Fruit fly (Drosophila melanogaster) whole organism, embryonic: Measurements from ENCODE around the gene Scox.

Experiments used
- CG10431 ChIP-seq: fragments of 200-800 bp; sonication (Bioruptor generic); optimal IDR thresholded peaks from 3 replicates; lab custom pipeline; 2018; ENCODE audit warnings: missing biosample characterization, mild to moderate bottlenecking, missing genetic modification characterization
- CG10543 ChIP-seq: fragments of 200-800 bp; sonication (Bioruptor generic); optimal IDR thresholded peaks from 3 replicates; lab custom pipeline; 2017; ENCODE audit warnings: missing biosample characterization, mild to moderate bottlenecking, missing genetic modification characterization, moderate library complexity
- CG12071 ChIP-seq: fragments of 200-800 bp; sonication (Bioruptor generic); optimal IDR thresholded peaks from 3 replicates; lab custom pipeline; 2018; ENCODE audit warnings: missing biosample characterization, mild to moderate bottlenecking, missing genetic modification characterization
- CG12299 ChIP-seq: fragments of 200-800 bp; sonication (Bioruptor generic); optimal IDR thresholded peaks from 2 replicates; lab custom pipeline; 2018; ENCODE audit warnings: missing biosample characterization, mild to moderate bottlenecking, missing genetic modification characterization
- CG17328 ChIP-seq: fragments of 200-800 bp; sonication (Bioruptor generic); IDR thresholded peaks from 2 replicates; pipeline ENCODE4 v1.3.6; 2022; ENCODE audit warnings: missing biosample characterization, missing genetic modification characterization
- CG17568 ChIP-seq: fragments of 200-800 bp; sonication (Bioruptor generic); optimal IDR thresholded peaks from 2 replicates; lab custom pipeline; 2018; ENCODE audit warnings: missing biosample characterization, mild to moderate bottlenecking, missing genetic modification characterization, moderate library complexity
- CG2875 ChIP-seq: fragments of 200-800 bp; sonication (Bioruptor generic); optimal IDR thresholded peaks from 2 replicates; lab custom pipeline; 2017; ENCODE audit warnings: missing biosample characterization, mild to moderate bottlenecking, missing genetic modification characterization, missing genetic modification reagents
- CG2889 ChIP-seq: fragments of 200-800 bp; sonication (Bioruptor generic); IDR thresholded peaks from 3 replicates; pipeline ENCODE4 v1.3.6; 2022; ENCODE audit warnings: missing biosample characterization, missing genetic modification characterization
- CG32772 ChIP-seq: fragments of 200-800 bp; sonication (Bioruptor generic); IDR thresholded peaks from 2 replicates; pipeline ENCODE4 v1.3.6; 2022; ENCODE audit warnings: missing biosample characterization, missing genetic modification characterization
- CG3407 ChIP-seq: fragments of 200-800 bp; sonication (Bioruptor generic); optimal IDR thresholded peaks from 2 replicates; lab custom pipeline; 2018; ENCODE audit warnings: missing biosample characterization, mild to moderate bottlenecking, missing genetic modification characterization
- CG3847 ChIP-seq: fragments of 200-800 bp; sonication (Bioruptor generic); IDR thresholded peaks from 2 replicates; pipeline ENCODE4 v1.3.6; 2022; ENCODE audit warnings: missing biosample characterization, missing genetic modification characterization
- CG4360 ChIP-seq: fragments of 200-800 bp; sonication (Bioruptor generic); IDR thresholded peaks from 2 replicates; pipeline ENCODE4 v1.3.6; 2022; ENCODE audit warnings: missing biosample characterization, missing genetic modification characterization
- CG4730 ChIP-seq: fragments of 200-800 bp; sonication (Bioruptor generic); IDR thresholded peaks from 2 replicates; pipeline ENCODE4 v1.3.6; 2022; ENCODE audit warnings: missing biosample characterization, missing genetic modification characterization
- CG4820 ChIP-seq: fragments of 200-800 bp; sonication (Bioruptor generic); optimal IDR thresholded peaks from 3 replicates; lab custom pipeline; 2016; ENCODE audit warnings: missing biosample characterization, missing genetic modification characterization
- CG4854 ChIP-seq: fragments of 200-800 bp; sonication (Bioruptor generic); optimal IDR thresholded peaks from 2 replicates; lab custom pipeline; 2016; ENCODE audit warnings: missing biosample characterization, missing genetic modification characterization, inconsistent platforms
- CG6175 ChIP-seq: fragments of 200-800 bp; sonication (Bioruptor generic); IDR thresholded peaks from 3 replicates; pipeline ENCODE4 v1.3.6; 2022; ENCODE audit warnings: missing biosample characterization, missing genetic modification characterization
- CG6765 ChIP-seq: fragments of 200-800 bp; sonication (Bioruptor generic); optimal IDR thresholded peaks from 3 replicates; lab custom pipeline; 2017; ENCODE audit warnings: missing biosample characterization, mild to moderate bottlenecking, missing genetic modification characterization
- CG8359 ChIP-seq: fragments of 200-800 bp; sonication (Bioruptor generic); optimal IDR thresholded peaks from 2 replicates; lab custom pipeline; 2017; ENCODE audit warnings: missing biosample characterization, mild to moderate bottlenecking, missing genetic modification characterization, borderline replicate concordance
- CG8478 ChIP-seq: fragments of >200 bp; optimal IDR thresholded peaks from 2 replicates; lab custom pipeline; 2018
- CG9437 ChIP-seq: fragments of 200-800 bp; sonication (Bioruptor generic); optimal IDR thresholded peaks from 2 replicates; lab custom pipeline; 2018; ENCODE audit warnings: missing biosample characterization, mild to moderate bottlenecking, missing genetic modification characterization
- Deaf1 ChIP-seq: fragments of 200-800 bp; optimal IDR thresholded peaks from 3 replicates; lab custom pipeline; 2019; ENCODE audit warnings: missing biosample characterization, mild to moderate bottlenecking, missing genetic modification characterization, moderate library complexity
- Hsf ChIP-seq: fragments of 200-800 bp; sonication (Bioruptor generic); optimal IDR thresholded peaks from 3 replicates; lab custom pipeline; 2016; ENCODE audit warnings: missing biosample characterization, missing genetic modification characterization
- Kr ChIP-seq: fragments of 200-800 bp; sonication (Bioruptor generic); optimal IDR thresholded peaks from 2 replicates; lab custom pipeline; 2017; ENCODE audit warnings: missing biosample characterization, mild to moderate bottlenecking, missing genetic modification characterization
- Max ChIP-seq: fragments of 200-800 bp; sonication (Bioruptor generic); optimal IDR thresholded peaks from 2 replicates; lab custom pipeline; 2016; ENCODE audit warnings: missing biosample characterization, mild to moderate bottlenecking, missing genetic modification characterization
- Optix ChIP-seq: fragments of 200-800 bp; sonication (Bioruptor generic); IDR thresholded peaks from 3 replicates; pipeline ENCODE4 v1.3.6; 2022; ENCODE audit warnings: missing biosample characterization, missing genetic modification characterization
- PHDP ChIP-seq: fragments of 200-800 bp; sonication (Bioruptor generic); optimal IDR thresholded peaks from 3 replicates; lab custom pipeline; 2018; ENCODE audit warnings: missing biosample characterization, mild to moderate bottlenecking, missing genetic modification characterization, moderate library complexity
- Ptx1 ChIP-seq: fragments of 200-800 bp; sonication (Bioruptor generic); IDR thresholded peaks from 2 replicates; pipeline ENCODE4 v1.3.6; 2022; ENCODE audit warnings: missing biosample characterization, missing genetic modification characterization
- Sin3A ChIP-seq: fragments of >200 bp; optimal IDR thresholded peaks from 2 replicates; lab custom pipeline; 2018
- Taf1 ChIP-seq: fragments of 200-800 bp; sonication (Bioruptor generic); IDR thresholded peaks from 2 replicates; pipeline ENCODE4 v1.3.6; 2022; ENCODE audit warnings: missing biosample characterization, missing genetic modification characterization
- Tbp ChIP-seq: fragments of >200 bp; optimal IDR thresholded peaks from 2 replicates; lab custom pipeline; 2018; ENCODE audit warnings: missing biosample characterization, missing genetic modification characterization
- al ChIP-seq: fragments of 200-800 bp; sonication (Bioruptor generic); IDR thresholded peaks from 2 replicates; pipeline ENCODE4 v1.3.6; 2022; ENCODE audit warnings: missing biosample characterization, missing genetic modification characterization
- cg ChIP-seq: fragments of 200-800 bp; sonication (Bioruptor generic); optimal IDR thresholded peaks from 3 replicates; lab custom pipeline; 2019; ENCODE audit warnings: missing biosample characterization, mild to moderate bottlenecking, missing genetic modification characterization, moderate library complexity
- ci ChIP-seq: fragments of 200-800 bp; sonication (Bioruptor generic); IDR thresholded peaks from 3 replicates; pipeline ENCODE4 v1.3.6; 2022; ENCODE audit warnings: missing biosample characterization, missing genetic modification characterization
- croc ChIP-seq: fragments of 200-800 bp; sonication (Bioruptor generic); conservative IDR thresholded peaks from 3 replicates; pipeline ENCODE4 v1.3.6; 2022; ENCODE audit warnings: missing biosample characterization, missing genetic modification characterization
- dati ChIP-seq: fragments of 200-800 bp; sonication (Bioruptor generic); IDR thresholded peaks from 2 replicates; pipeline ENCODE4 v1.3.6; 2022; ENCODE audit warnings: missing biosample characterization, missing genetic modification characterization
- emc ChIP-seq: fragments of 200-800 bp; sonication (Bioruptor generic); optimal IDR thresholded peaks from 2 replicates; lab custom pipeline; 2016; ENCODE audit warnings: missing biosample characterization, missing genetic modification characterization
- gro ChIP-seq: fragments of 200-800 bp; sonication (Bioruptor generic); optimal IDR thresholded peaks from 2 replicates; lab custom pipeline; 2016; ENCODE audit warnings: missing biosample characterization, missing genetic modification characterization
- knrl ChIP-seq: fragments of 200-800 bp; sonication (Bioruptor generic); IDR thresholded peaks from 3 replicates; pipeline ENCODE4 v1.3.6; 2022; ENCODE audit warnings: missing biosample characterization, missing genetic modification characterization; ENCODE audit not compliant: partially characterized antibody
- lbe ChIP-seq: fragments of 200-800 bp; sonication (Bioruptor generic); optimal IDR thresholded peaks from 2 replicates; lab custom pipeline; 2016; ENCODE audit warnings: missing biosample characterization, mild to moderate bottlenecking, missing genetic modification characterization
- luna ChIP-seq: fragments of 200-800 bp; sonication (Bioruptor generic); optimal IDR thresholded peaks from 2 replicates; lab custom pipeline; 2016; ENCODE audit warnings: missing biosample characterization, missing genetic modification characterization
- mld ChIP-seq: fragments of 200-800 bp; sonication (Bioruptor generic); IDR thresholded peaks from 3 replicates; pipeline ENCODE4 v1.3.6; 2022; ENCODE audit warnings: missing biosample characterization, missing genetic modification characterization; ENCODE audit not compliant: partially characterized antibody
- nmo ChIP-seq: fragments of 200-800 bp; sonication (Bioruptor generic); optimal IDR thresholded peaks from 2 replicates; lab custom pipeline; 2018; ENCODE audit warnings: missing biosample characterization, mild to moderate bottlenecking, missing genetic modification characterization, moderate library complexity
- onecut ChIP-seq: fragments of 200-800 bp; sonication (Bioruptor generic); IDR thresholded peaks from 2 replicates; pipeline ENCODE4 v1.3.6; 2022; ENCODE audit warnings: missing biosample characterization, missing genetic modification characterization
- ranshi ChIP-seq: fragments of 200-800 bp; sonication (Bioruptor generic); IDR thresholded peaks from 2 replicates; pipeline ENCODE4 v1.3.6; 2022; ENCODE audit warnings: missing biosample characterization, missing genetic modification characterization
- ro ChIP-seq: fragments of 200-800 bp; sonication (Bioruptor generic); IDR thresholded peaks from 2 replicates; pipeline ENCODE4 v1.3.6; 2022; ENCODE audit warnings: missing biosample characterization, missing genetic modification characterization
- sens ChIP-seq: fragments of 200-800 bp; sonication (Bioruptor generic); peaks from one replicate; lab custom pipeline; 2016; ENCODE audit warnings: missing biosample characterization, missing genetic modification characterization
- slou ChIP-seq: fragments of 200-800 bp; sonication (Bioruptor generic); optimal IDR thresholded peaks from 3 replicates; lab custom pipeline; 2016; ENCODE audit warnings: missing biosample characterization, missing genetic modification characterization
- stwl ChIP-seq: fragments of 200-800 bp; sonication (Bioruptor generic); optimal IDR thresholded peaks from 3 replicates; lab custom pipeline; 2018; ENCODE audit warnings: missing biosample characterization, mild to moderate bottlenecking, missing genetic modification characterization, moderate library complexity
- sug ChIP-seq: fragments of 200-800 bp; optimal IDR thresholded peaks from 2 replicates; lab custom pipeline; 2019; ENCODE audit warnings: missing biosample characterization, mild to moderate bottlenecking, missing genetic modification characterization, moderate library complexity
- tgo ChIP-seq: fragments of 200-800 bp; sonication (Bioruptor generic); IDR thresholded peaks from 3 replicates; pipeline ENCODE4 v1.3.6; 2022; ENCODE audit warnings: missing biosample characterization, missing genetic modification characterization
- wor ChIP-seq: fragments of 200-800 bp; sonication (Bioruptor generic); IDR thresholded peaks from 2 replicates; pipeline ENCODE4 v1.3.6; 2022; ENCODE audit warnings: missing biosample characterization, missing genetic modification characterization

The Scox gene

dm6 chr2L:5000287-5000871, 31.6 kb upstream of the Scox start (continued):
- TF ChIP-seq dati, result 0 out of 2 replicates have a peak, but pooled peaks have one; percentile 3
- TF ChIP-seq tgo (GFP tag; lab: Robert Waterston, UW), result peak; percentile 75
- TF ChIP-seq CG3407, result peak; percentile 62
- TF ChIP-seq cg (GFP tag; lab: Kevin White, UChicago), result peak; percentile 93
- TF ChIP-seq CG17568, result peak; percentile 87
- TF ChIP-seq Hsf, result peak; percentile 74
- peak; percentile 66 for TF ChIP-seq CG10431
- peak; percentile 97 for TF ChIP-seq sens (GFP tag; lab: Kevin White, UChicago)
- peak; percentile 40 for TF ChIP-seq Kr
- TF ChIP-seq CG3847, result peak; percentile 81
- TF ChIP-seq CG12071 (GFP tag; lab: Kevin White, UChicago), result peak; percentile 59
- TF ChIP-seq CG2875 (GFP tag; lab: Kevin White, UChicago), result peak; percentile 52
- TF ChIP-seq CG8478 (lab: Kevin White, UChicago), result no peak
- peak; percentile 69 for TF ChIP-seq CG4730 (GFP tag; lab: Robert Waterston, UW)
- peak; percentile 44 for TF ChIP-seq slou (GFP tag; lab: Kevin White, UChicago)
- TF ChIP-seq luna (GFP tag; lab: Kevin White, UChicago), result no peak
- peak; percentile 79 for TF ChIP-seq al
- peak; percentile 68 for TF ChIP-seq CG8359 (GFP tag; lab: Kevin White, UChicago)
- peak; percentile 72 for TF ChIP-seq CG6765
- TF ChIP-seq ro (GFP tag; lab: Robert Waterston, UW), result peak; percentile 57; the same call in 1 of the 2 replicates
- TF ChIP-seq ci (GFP tag; lab: Robert Waterston, UW), result peak; percentile 84
- no peak for TF ChIP-seq mld
- peak; percentile 80 for TF ChIP-seq sug (tag; lab: Kevin White, UChicago)
- peak; percentile 86 for TF ChIP-seq nmo (GFP tag; lab: Kevin White, UChicago)
- TF ChIP-seq Max (GFP tag; lab: Kevin White, UChicago), result peak; percentile 78
- peak; percentile 38 for TF ChIP-seq emc
- TF ChIP-seq CG4854 (GFP tag; lab: Kevin White, UChicago), result peak; percentile 49
- TF ChIP-seq PHDP (tag; lab: Kevin White, UChicago), result peak; percentile 90
- peak; percentile 71 for TF ChIP-seq Taf1
- TF ChIP-seq CG6175 (GFP tag; lab: Robert Waterston, UW), result peak; percentile 37; the same call in 1 of the 3 replicates
- peak; percentile 73 for TF ChIP-seq CG4820
- TF ChIP-seq ranshi, result peak; percentile 72; the same call in 1 of the 2 replicates
- peak; percentile 78 for TF ChIP-seq CG12299 (tag; lab: Kevin White, UChicago)
- TF ChIP-seq CG9437 (GFP tag; lab: Kevin White, UChicago), result peak; percentile 81
- peak; percentile 79 for TF ChIP-seq onecut (GFP tag; lab: Robert Waterston, UW)
- peak; percentile 85 for TF ChIP-seq Deaf1 (tag; lab: Kevin White, UChicago)
- TF ChIP-seq Ptx1 (GFP tag; lab: Robert Waterston, UW), result peak; percentile 83
- TF ChIP-seq Tbp (GFP tag; lab: Kevin White, UChicago), result no peak
- peak; percentile 68; the same call in 2 of the 3 replicates for TF ChIP-seq CG2889
- TF ChIP-seq CG32772, result peak; percentile 70
- no peak for TF ChIP-seq stwl (tag; lab: Kevin White, UChicago)
- no peak for TF ChIP-seq knrl (GFP tag; lab: Robert Waterston, UW)
- peak; percentile 84 for TF ChIP-seq CG17328
- TF ChIP-seq wor (GFP tag; lab: Robert Waterston, UW), result peak; percentile 56
- TF ChIP-seq CG10543 (GFP tag; lab: Kevin White, UChicago), result peak; percentile 75
- TF ChIP-seq lbe, result peak; percentile 86
- peak; percentile 75 for TF ChIP-seq croc (GFP tag; lab: Robert Waterston, UW)
- no peak for TF ChIP-seq Sin3A
- peak; percentile 56; the same call in 2 of the 3 replicates for TF ChIP-seq Optix (GFP tag; lab: Robert Waterston, UW)
- 0 out of 2 replicates have a peak, but pooled peaks have one; percentile 32 for TF ChIP-seq CG4360
- TF ChIP-seq gro (GFP tag; lab: Kevin White, UChicago), result peak; percentile 17
